Worm (Caenorhabditis elegans) whole organism, young adult: Measurements from ENCODE around the gene svop-1.

ENCODE experiments used
- C17E4.6 ChIP-seq: fragments of 200-800 bp; sonication (Bioruptor generic); IDR thresholded peaks from 2 replicates; pipeline ENCODE4 v1.3.6; 2022; ENCODE audit warnings: missing genetic modification reagents, missing genetic modification characterization, missing compliant biosample characterization
- F23B12.7 ChIP-seq: sonication (generic microtip); optimal IDR thresholded peaks from 2 replicates; lab custom pipeline; 2017; ENCODE audit warnings: missing genetic modification characterization, mild to moderate bottlenecking, missing compliant biosample characterization, antibody characterized with exemption, moderate library complexity; ENCODE audit not compliant: insufficient read depth
- F55B11.4 ChIP-seq: sonication (generic microtip); optimal IDR thresholded peaks from 2 replicates; lab custom pipeline; 2016; ENCODE audit warnings: missing compliant biosample characterization, missing genetic modification characterization, borderline replicate concordance; ENCODE audit not compliant: insufficient read depth
- F57A8.1 ChIP-seq: fragments of 200-800 bp; sonication (Bioruptor generic); optimal IDR thresholded peaks from 2 replicates; lab custom pipeline; 2018; ENCODE audit warnings: mild to moderate bottlenecking, missing genetic modification characterization, moderate library complexity, missing compliant biosample characterization
- K11D2.4 ChIP-seq: fragments of 200-800 bp; sonication (Bioruptor generic); IDR thresholded peaks from 2 replicates; pipeline ENCODE4 v1.3.6; 2022; ENCODE audit warnings: missing genetic modification reagents, missing genetic modification characterization, missing compliant biosample characterization
- K12H6.12 ChIP-seq: fragments of 200-800 bp; sonication (Bioruptor generic); optimal IDR thresholded peaks from 2 replicates; lab custom pipeline; 2018; ENCODE audit warnings: mild to moderate bottlenecking, missing genetic modification characterization, missing compliant biosample characterization
- T07F8.4 ChIP-seq: sonication (generic microtip); optimal IDR thresholded peaks from 2 replicates; lab custom pipeline; 2016; ENCODE audit warnings: mild to moderate bottlenecking, missing genetic modification characterization, moderate library complexity, missing compliant biosample characterization
- Y56A3A.18 ChIP-seq: fragments of 200-800 bp; sonication (Bioruptor generic); IDR thresholded peaks from 2 replicates; pipeline ENCODE4 v1.3.6; 2022; ENCODE audit warnings: missing genetic modification reagents, missing genetic modification characterization, missing compliant biosample characterization
- Y67H2A.10 ChIP-seq: fragments of 200-800 bp; sonication (Bioruptor generic); conservative IDR thresholded peaks from 2 replicates; pipeline ENCODE4 v1.3.6; 2022; ENCODE audit warnings: missing genetic modification reagents, missing genetic modification characterization, missing compliant biosample characterization
- aptf-3 ChIP-seq: fragments of 200-800 bp; sonication (Bioruptor generic); IDR thresholded peaks from 2 replicates; pipeline ENCODE4 v1.3.6; 2022; ENCODE audit warnings: missing genetic modification characterization, missing compliant biosample characterization
- atf-7 ChIP-seq: sonication (generic microtip); optimal IDR thresholded peaks from 2 replicates; lab custom pipeline; 2017; ENCODE audit warnings: mild to moderate bottlenecking, missing genetic modification characterization, missing compliant biosample characterization
- attf-3 ChIP-seq: fragments of 200-800 bp; sonication (Bioruptor generic); conservative IDR thresholded peaks from 2 replicates; pipeline ENCODE4 v1.3.6; 2022; ENCODE audit warnings: missing genetic modification reagents, missing genetic modification characterization, missing compliant biosample characterization
- bed-1 ChIP-seq: fragments of 200-800 bp; sonication (Bioruptor generic); IDR thresholded peaks from 2 replicates; pipeline ENCODE4 v1.3.6; 2022; ENCODE audit warnings: missing genetic modification reagents, missing genetic modification characterization, missing compliant biosample characterization
- bed-2 ChIP-seq: fragments of 200-800 bp; sonication (Bioruptor generic); IDR thresholded peaks from 2 replicates; pipeline ENCODE4 v1.3.6; 2022; ENCODE audit warnings: missing genetic modification reagents, missing genetic modification characterization, missing compliant biosample characterization
- ceh-40 ChIP-seq: fragments of 200-800 bp; sonication (Bioruptor generic); IDR thresholded peaks from 2 replicates; pipeline ENCODE4 v1.3.6; 2022; ENCODE audit warnings: missing genetic modification characterization, missing compliant biosample characterization
- ceh-79 ChIP-seq: sonication (generic microtip); optimal IDR thresholded peaks from 2 replicates; lab custom pipeline; 2017; ENCODE audit warnings: mild to moderate bottlenecking, missing genetic modification characterization, missing compliant biosample characterization
- chd-7 ChIP-seq: sonication (generic microtip); optimal IDR thresholded peaks from 2 replicates; lab custom pipeline; 2016; ENCODE audit warnings: mild to moderate bottlenecking, missing genetic modification characterization, moderate library complexity, missing compliant biosample characterization
- dpff-1 ChIP-seq: sonication (generic microtip); optimal IDR thresholded peaks from 2 replicates; lab custom pipeline; 2017; ENCODE audit warnings: mild to moderate bottlenecking, missing genetic modification characterization, missing compliant biosample characterization
- fkh-3 ChIP-seq: sonication (generic microtip); optimal IDR thresholded peaks from 2 replicates; lab custom pipeline; 2016; ENCODE audit warnings: mild to moderate bottlenecking, missing genetic modification characterization, missing compliant biosample characterization
- gei-17 ChIP-seq: fragments of 200-800 bp; sonication (Bioruptor generic); optimal IDR thresholded peaks from 2 replicates; lab custom pipeline; 2018; ENCODE audit warnings: mild to moderate bottlenecking, missing genetic modification characterization, missing compliant biosample characterization
- him-1 ChIP-seq: sonication (generic microtip); optimal IDR thresholded peaks from 2 replicates; lab custom pipeline; 2016; ENCODE audit warnings: missing genotype, missing genetic modification reagents, missing genetic modification characterization, missing compliant biosample characterization
- hlh-12 ChIP-seq: sonication (generic microtip); optimal IDR thresholded peaks from 2 replicates; lab custom pipeline; 2016; ENCODE audit warnings: missing genetic modification characterization, missing compliant biosample characterization
- hlh-26 ChIP-seq: fragments of 200-800 bp; sonication (Bioruptor generic); conservative IDR thresholded peaks from 2 replicates; pipeline ENCODE4 v1.3.6; 2022; ENCODE audit warnings: missing genetic modification reagents, missing genetic modification characterization, missing compliant biosample characterization
- hmg-1.2 ChIP-seq: fragments of 200-800 bp; sonication (Bioruptor generic); IDR thresholded peaks from 2 replicates; pipeline ENCODE4 v1.3.6; 2022; ENCODE audit warnings: missing genetic modification reagents, missing genetic modification characterization, missing compliant biosample characterization
- hsf-1 ChIP-seq: fragments of 200-800 bp; sonication (Bioruptor generic); IDR thresholded peaks from 2 replicates; pipeline ENCODE4 v1.3.6; 2022; ENCODE audit warnings: missing genetic modification reagents, missing genetic modification characterization, missing compliant biosample characterization
- let-607 ChIP-seq, 2 experiments: fragments of 200-800 bp in 1 of 2; sonication (Bioruptor generic) in 1 of 2; sonication (generic microtip) in 1 of 2; optimal IDR thresholded peaks; 2 replicates each; lab custom pipeline; 2016 to 2018; ENCODE audit warnings: mild to moderate bottlenecking in 2 of 2, missing compliant biosample characterization in 2 of 2, missing genetic modification characterization in 2 of 2, moderate library complexity in 2 of 2, missing genotype in 1 of 2
- lin-35 ChIP-seq, 3 experiments: fragments of 150-350 bp in 2 of 3; sonication (generic microtip) in 1 of 3; optimal IDR thresholded peaks; 2 replicates each; lab custom pipeline; 2014 to 2018; ENCODE audit warnings: missing biosample characterization in 3 of 3, missing genetic modification characterization in 3 of 3, missing genetic modification reagents in 3 of 3
- madf-6 ChIP-seq: fragments of 200-800 bp; sonication (Bioruptor generic); IDR thresholded peaks from 2 replicates; pipeline ENCODE4 v1.3.6; 2022; ENCODE audit warnings: missing genetic modification reagents, missing genetic modification characterization, missing compliant biosample characterization
- mcd-1 ChIP-seq: fragments of 200-800 bp; sonication (Bioruptor generic); IDR thresholded peaks from 2 replicates; pipeline ENCODE4 v1.3.6; 2022; ENCODE audit warnings: missing genetic modification reagents, missing genetic modification characterization, missing compliant biosample characterization
- mel-28 ChIP-seq: sonication (generic microtip); optimal IDR thresholded peaks from 2 replicates; lab custom pipeline; 2016; ENCODE audit warnings: borderline replicate concordance, mild to moderate bottlenecking, missing genetic modification characterization, missing compliant biosample characterization
- mes-4 ChIP-seq: sonication (generic microtip); optimal IDR thresholded peaks from 2 replicates; lab custom pipeline; 2016; ENCODE audit warnings: missing genotype, missing genetic modification characterization, missing compliant biosample characterization
- nfya-1 ChIP-seq: sonication (generic microtip); optimal IDR thresholded peaks from 2 replicates; lab custom pipeline; 2017; ENCODE audit warnings: antibody characterized with exemption, missing compliant biosample characterization, missing genetic modification characterization, borderline replicate concordance; ENCODE audit not compliant: insufficient read depth
- nfya-2 ChIP-seq: fragments of 200-800 bp; sonication (Bioruptor generic); IDR thresholded peaks from 2 replicates; pipeline ENCODE4 v1.3.6; 2022; ENCODE audit warnings: missing genetic modification reagents, missing genetic modification characterization, missing compliant biosample characterization
- nfyb-1 ChIP-seq: fragments of 200-800 bp; sonication (Bioruptor generic); IDR thresholded peaks from 2 replicates; pipeline ENCODE4 v1.3.6; 2022; ENCODE audit warnings: missing genetic modification reagents, missing genetic modification characterization, missing compliant biosample characterization
- nhr-90 ChIP-seq: sonication (generic microtip); optimal IDR thresholded peaks from 2 replicates; lab custom pipeline; 2016; ENCODE audit warnings: missing genotype, mild to moderate bottlenecking, missing genetic modification characterization, missing compliant biosample characterization
- rcor-1 ChIP-seq: fragments of 200-800 bp; sonication (Bioruptor generic); IDR thresholded peaks from 2 replicates; pipeline ENCODE4 v1.3.6; 2022; ENCODE audit warnings: missing genetic modification reagents, missing genetic modification characterization, missing compliant biosample characterization
- rec-8 ChIP-seq, 2 experiments: sonication (generic microtip); optimal IDR thresholded peaks; 2 replicates each; lab custom pipeline; 2016; ENCODE audit warnings: mild to moderate bottlenecking in 2 of 2, missing genetic modification characterization in 2 of 2, missing genetic modification reagents in 2 of 2, missing genotype in 2 of 2, missing biosample characterization in 1 of 2, missing compliant biosample characterization in 1 of 2, moderate library complexity in 1 of 2
- snpc-1.3 ChIP-seq: sonication (generic microtip); optimal IDR thresholded peaks from 2 replicates; lab custom pipeline; 2017; ENCODE audit warnings: missing genetic modification characterization, mild to moderate bottlenecking, missing compliant biosample characterization, antibody characterized with exemption, moderate library complexity, missing genotype, missing genetic modification reagents; ENCODE audit not compliant: insufficient read depth
- snpc-3.4 ChIP-seq: sonication (generic microtip); optimal IDR thresholded peaks from 2 replicates; lab custom pipeline; 2017; ENCODE audit warnings: missing genetic modification characterization, mild to moderate bottlenecking, missing compliant biosample characterization, antibody characterized with exemption, moderate library complexity, missing genotype, missing genetic modification reagents
- somi-1 ChIP-seq: fragments of 200-800 bp; sonication (Bioruptor generic); optimal IDR thresholded peaks from 2 replicates; lab custom pipeline; 2018; ENCODE audit warnings: mild to moderate bottlenecking, missing genetic modification characterization, missing compliant biosample characterization
- tbp1 ChIP-seq: fragments of 200-800 bp; sonication (Bioruptor generic); optimal IDR thresholded peaks from 2 replicates; lab custom pipeline; 2018; ENCODE audit warnings: mild to moderate bottlenecking, missing genetic modification characterization, missing compliant biosample characterization
- xnd-1 ChIP-seq: sonication (generic microtip); optimal IDR thresholded peaks from 2 replicates; lab custom pipeline; 2016; ENCODE audit warnings: missing genotype, missing genetic modification reagents, missing genetic modification characterization, missing compliant biosample characterization
- zim-3 ChIP-seq: sonication (generic microtip); optimal IDR thresholded peaks from 2 replicates; lab custom pipeline; 2017; ENCODE audit warnings: mild to moderate bottlenecking, missing genetic modification characterization, moderate library complexity, missing compliant biosample characterization
- ztf-3 ChIP-seq: fragments of 200-800 bp; sonication (Bioruptor generic); optimal IDR thresholded peaks from 2 replicates; lab custom pipeline; 2018; ENCODE audit warnings: mild to moderate bottlenecking, missing genetic modification characterization, missing compliant biosample characterization

svop-1 gene

ce11 chrIII:8910139-8910538, 24.9 kb upstream of the svop-1 start:
- TF ChIP-seq dpff-1 (tag; lab: Kevin White, UChicago) (no peak), K12H6.12 (no peak), attf-3 (GFP tag; lab: Robert Waterston, UW) (no peak), rec-8 (tag; optimal IDR thresholded peaks at IDR 0.05; lab: Kevin White, UChicago) (no peak), Y67H2A.10 (no peak), F23B12.7 (tag; lab: Kevin White, UChicago) (no peak), lin-35 (GFP tag; optimal IDR thresholded peaks at IDR 0.05; lab: Kevin White, UChicago) (no peak), mel-28 (tag; lab: Kevin White, UChicago) (no peak), snpc-3.4 (tag; lab: Kevin White, UChicago) (no peak)
- TF ChIP-seq, all 124 proteins: peak for 0

- TF ChIP-seq madf-6 (GFP tag; lab: Robert Waterston, UW) (0 out of 2 replicates have a peak, but pooled peaks have one; percentile 8), mcd-1 (GFP tag; lab: Robert Waterston, UW) (no peak; the same call in 1 of the 2 replicates), nhr-90 (tag; lab: Kevin White, UChicago) (no peak), tbp1 (no peak), snpc-1.3 (tag; lab: Kevin White, UChicago) (no peak), C17E4.6 (no peak), him-1 (tag; lab: Kevin White, UChicago) (no peak), ceh-79 (tag; lab: Kevin White, UChicago) (no peak), fkh-3 (tag; lab: Kevin White, UChicago) (no peak), K12H6.12 (peak; percentile 24), bed-2 (GFP tag; lab: Robert Waterston, UW) (no peak), T07F8.4 (tag; lab: Kevin White, UChicago) (no peak), xnd-1 (tag; lab: Kevin White, UChicago) (no peak), F57A8.1 (GFP tag; lab: Kevin White, UChicago) (no peak), rcor-1 (GFP tag; lab: Robert Waterston, UW) (no peak), hlh-26 (GFP tag; lab: Robert Waterston, UW) (no peak), F23B12.7 (tag; lab: Kevin White, UChicago) (no peak), nfya-1 (tag; lab: Kevin White, UChicago) (no peak), atf-7 (tag; lab: Kevin White, UChicago) (no peak), ztf-3 (GFP tag; lab: Kevin White, UChicago) (no peak), K11D2.4 (no peak), gei-17 (GFP tag; lab: Kevin White, UChicago) (no peak), lin-35 (GFP tag; optimal IDR thresholded peaks at IDR 0.05; lab: Kevin White, UChicago) (peak in 1 of 3 experiments; percentile 53), nfya-2 (GFP tag; lab: Robert Waterston, UW) (no peak), bed-1 (GFP tag; lab: Robert Waterston, UW) (no peak), F55B11.4 (tag; lab: Kevin White, UChicago) (no peak), attf-3 (GFP tag; lab: Robert Waterston, UW) (no peak), chd-7 (tag; lab: Kevin White, UChicago) (peak; percentile 21), somi-1 (GFP tag; lab: Kevin White, UChicago) (no peak), aptf-3 (GFP tag; lab: Robert Waterston, UW) (no peak), hlh-12 (tag; lab: Kevin White, UChicago) (no peak), nfyb-1 (GFP tag; lab: Robert Waterston, UW) (no peak), zim-3 (no peak), dpff-1 (tag; lab: Kevin White, UChicago) (no peak), let-607 (tag; optimal IDR thresholded peaks at IDR 0.05; lab: Kevin White, UChicago) (peak in 1 of 2 experiments; percentile 29), ceh-40 (GFP tag; lab: Robert Waterston, UW) (no peak), mes-4 (no peak), Y56A3A.18 (GFP tag; lab: Robert Waterston, UW) (no peak), hmg-1.2 (GFP tag; lab: Robert Waterston, UW) (0 out of 2 replicates have a peak, but pooled peaks have one; percentile 5), hsf-1 (GFP tag; lab: Robert Waterston, UW) (no peak)
These were observed 19.8 kb upstream of the svop-1 start, which contains the start of gene unc-32 for ce11 chrIII:8904914-8905665. Gene unc-32, plus strand, starts transcription at chrIII:8905615.
